Worm (Caenorhabditis elegans) whole organism, L3 larva: ENCODE measurements around the gene C01B10.3.

Experiments used
- R02D3.7 ChIP-seq: fragments of 150-350 bp; optimal IDR thresholded peaks from 2 replicates; lab custom pipeline; 2014; ENCODE audit warnings: missing biosample characterization, missing genetic modification characterization
- aly-2 ChIP-seq: fragments of 150-350 bp; optimal IDR thresholded peaks from 2 replicates; lab custom pipeline; 2014; ENCODE audit warnings: missing biosample characterization, missing genetic modification characterization
- ceh-16 ChIP-seq: sonication (generic microtip); optimal IDR thresholded peaks from 2 replicates; lab custom pipeline; 2017; ENCODE audit warnings: missing biosample characterization, missing genetic modification characterization
- ceh-28 ChIP-seq: fragments of 150-350 bp; optimal IDR thresholded peaks from 2 replicates; lab custom pipeline; 2014; ENCODE audit warnings: missing biosample characterization, missing genetic modification reagents, missing genetic modification characterization
- ceh-82 ChIP-seq: fragments of 150-350 bp; optimal IDR thresholded peaks from 2 replicates; lab custom pipeline; 2014; ENCODE audit warnings: missing biosample characterization, missing genetic modification characterization
- ceh-9 ChIP-seq: sonication (generic microtip); optimal IDR thresholded peaks from 2 replicates; lab custom pipeline; 2018; ENCODE audit warnings: missing biosample characterization, missing genetic modification characterization
- daf-12 ChIP-seq: fragments of 150-350 bp; optimal IDR thresholded peaks from 2 replicates; lab custom pipeline; 2014; ENCODE audit warnings: missing biosample characterization, missing genetic modification reagents, missing genetic modification characterization
- egl-27 ChIP-seq: sonication (generic microtip); optimal IDR thresholded peaks from 4 replicates; lab custom pipeline; 2017; ENCODE audit warnings: missing biosample characterization, missing genetic modification reagents, missing genetic modification characterization
- elt-2 ChIP-seq: sonication (generic microtip); optimal IDR thresholded peaks from 2 replicates; lab custom pipeline; 2016; ENCODE audit warnings: missing genetic modification reagents, mild to moderate bottlenecking, missing genetic modification characterization, missing compliant biosample characterization
- elt-3 ChIP-seq, 3 experiments: fragments of 150-350 bp in 1 of 3; sonication (generic microtip) in 2 of 3; optimal IDR thresholded peaks; 2 replicates in 2 of 3; 4 replicates in 1 of 3; lab custom pipeline; 2014 to 2017; ENCODE audit warnings: missing biosample characterization in 3 of 3, missing genetic modification characterization in 3 of 3
- fkh-2 ChIP-seq: fragments of 150-350 bp; optimal IDR thresholded peaks from 2 replicates; lab custom pipeline; 2014; ENCODE audit warnings: missing biosample characterization, missing genetic modification reagents, missing genetic modification characterization
- fos-1 ChIP-seq: fragments of 150-350 bp; optimal IDR thresholded peaks from 2 replicates; lab custom pipeline; 2014; ENCODE audit warnings: missing biosample characterization, missing genetic modification characterization
- hmg-11 ChIP-seq: sonication (generic microtip); optimal IDR thresholded peaks from 2 replicates; lab custom pipeline; 2016; ENCODE audit warnings: missing genetic modification characterization, missing compliant biosample characterization
- jun-1 ChIP-seq: fragments of 150-350 bp; optimal IDR thresholded peaks from 2 replicates; lab custom pipeline; 2014; ENCODE audit warnings: missing biosample characterization, missing genetic modification reagents, missing genetic modification characterization
- lin-15B ChIP-seq: fragments of 150-350 bp; optimal IDR thresholded peaks from 2 replicates; lab custom pipeline; 2014; ENCODE audit warnings: missing biosample characterization, missing genetic modification characterization
- mml-1 ChIP-seq: fragments of 150-350 bp; sonication (generic microtip); optimal IDR thresholded peaks from 3 replicates; lab custom pipeline; 2014; ENCODE audit warnings: missing biosample characterization, missing genetic modification characterization
- nfya-1 ChIP-seq: sonication (generic microtip); optimal IDR thresholded peaks from 2 replicates; lab custom pipeline; 2017; ENCODE audit warnings: missing genetic modification characterization, mild to moderate bottlenecking, missing compliant biosample characterization, antibody characterized with exemption, moderate library complexity; ENCODE audit not compliant: insufficient read depth
- nhr-11 ChIP-seq: fragments of 150-350 bp; optimal IDR thresholded peaks from 2 replicates; lab custom pipeline; 2014; ENCODE audit warnings: missing biosample characterization, missing genetic modification characterization
- nhr-23 ChIP-seq: fragments of 150-350 bp; optimal IDR thresholded peaks from 2 replicates; lab custom pipeline; 2014; ENCODE audit warnings: missing biosample characterization, missing genetic modification reagents, missing genetic modification characterization
- nhr-237 ChIP-seq: fragments of 150-350 bp; optimal IDR thresholded peaks from 2 replicates; lab custom pipeline; 2014; ENCODE audit warnings: missing biosample characterization, missing genetic modification characterization
- nhr-25 ChIP-seq: sonication (generic microtip); optimal IDR thresholded peaks from 2 replicates; lab custom pipeline; 2017; ENCODE audit warnings: missing biosample characterization, missing genetic modification characterization
- nhr-28 ChIP-seq: fragments of 150-350 bp; optimal IDR thresholded peaks from 2 replicates; lab custom pipeline; 2014; ENCODE audit warnings: missing biosample characterization, missing genetic modification characterization
- nhr-43 ChIP-seq: sonication (generic microtip); optimal IDR thresholded peaks from 2 replicates; lab custom pipeline; 2016; ENCODE audit warnings: mild to moderate bottlenecking, missing genetic modification characterization, missing compliant biosample characterization; ENCODE audit not compliant: poor library complexity, severe bottlenecking
- nhr-76 ChIP-seq: fragments of 150-350 bp; sonication (generic microtip); optimal IDR thresholded peaks from 5 replicates; lab custom pipeline; 2014; ENCODE audit warnings: missing biosample characterization, missing genetic modification characterization
- nhr-77 ChIP-seq: fragments of 150-350 bp; optimal IDR thresholded peaks from 2 replicates; lab custom pipeline; 2014; ENCODE audit warnings: missing biosample characterization, missing genetic modification characterization
- pha-4 ChIP-seq: fragments of 150-350 bp; optimal IDR thresholded peaks from 2 replicates; lab custom pipeline; 2014; ENCODE audit warnings: missing biosample characterization, missing genetic modification reagents, missing genetic modification characterization
- pqm-1 ChIP-seq: fragments of 150-350 bp; optimal IDR thresholded peaks from 2 replicates; lab custom pipeline; 2017; ENCODE audit warnings: missing biosample characterization, missing genetic modification characterization, inconsistent platforms
- sea-2 ChIP-seq: fragments of 150-350 bp; sonication (generic microtip); optimal IDR thresholded peaks from 4 replicates; lab custom pipeline; 2014; ENCODE audit warnings: missing biosample characterization, missing genetic modification reagents, missing genetic modification characterization
- skn-1 ChIP-seq: fragments of 150-350 bp; optimal IDR thresholded peaks from 2 replicates; lab custom pipeline; 2014; ENCODE audit warnings: missing biosample characterization, missing genetic modification characterization
- snpc-4 ChIP-seq: fragments of 150-350 bp; optimal IDR thresholded peaks from 2 replicates; lab custom pipeline; 2014; ENCODE audit warnings: missing biosample characterization, missing genetic modification characterization
- unc-39 ChIP-seq: sonication (generic microtip); optimal IDR thresholded peaks from 4 replicates; lab custom pipeline; 2017; ENCODE audit warnings: missing biosample characterization, missing genetic modification characterization
- ztf-11 ChIP-seq: fragments of 150-350 bp; optimal IDR thresholded peaks from 2 replicates; lab custom pipeline; 2014; ENCODE audit warnings: missing biosample characterization, missing genetic modification characterization
- ztf-4 ChIP-seq: fragments of 150-350 bp; optimal IDR thresholded peaks from 2 replicates; lab custom pipeline; 2014; ENCODE audit warnings: missing biosample characterization, missing genetic modification characterization

Gene C01B10.3

ce11 chrIV:6652479-6653022 is 31.4 kb upstream of the C01B10.3 start:
- TF ChIP-seq daf-12, result no peak
- no peak for TF ChIP-seq R02D3.7 (tag; lab: Kevin White, UChicago)
- peak; percentile 31 for TF ChIP-seq nhr-25 (tag; lab: Kevin White, UChicago)
- TF ChIP-seq aly-2, result no peak
- no peak for TF ChIP-seq nhr-23
- TF ChIP-seq egl-27, result no peak
- no peak for TF ChIP-seq elt-2
- TF ChIP-seq elt-3 (tag; optimal IDR thresholded peaks at IDR 0.05; lab: Kevin White, UChicago), result peak in 1 of 3 experiments; percentile 29
- TF ChIP-seq nhr-43, result peak; percentile 20
- TF ChIP-seq pqm-1, result no peak
- TF ChIP-seq fos-1 (tag; lab: Kevin White, UChicago), result no peak
- TF ChIP-seq ztf-11, result no peak
- TF ChIP-seq mml-1 (tag; lab: Kevin White, UChicago), result no peak
- no peak for TF ChIP-seq nhr-11 (tag; lab: Kevin White, UChicago)
- no peak for TF ChIP-seq nhr-76 (tag; lab: Kevin White, UChicago)
- TF ChIP-seq nhr-77 (tag; lab: Kevin White, UChicago), result no peak

ce11 chrIV:6648625-6649024 is 27.5 kb upstream of the C01B10.3 start:
- TF ChIP-seq fkh-2 (tag; lab: Kevin White, UChicago) (no peak), hmg-11 (peak; percentile 27), nfya-1 (peak; percentile 30), nhr-25 (tag; lab: Kevin White, UChicago) (peak; percentile 26)

DNA sequence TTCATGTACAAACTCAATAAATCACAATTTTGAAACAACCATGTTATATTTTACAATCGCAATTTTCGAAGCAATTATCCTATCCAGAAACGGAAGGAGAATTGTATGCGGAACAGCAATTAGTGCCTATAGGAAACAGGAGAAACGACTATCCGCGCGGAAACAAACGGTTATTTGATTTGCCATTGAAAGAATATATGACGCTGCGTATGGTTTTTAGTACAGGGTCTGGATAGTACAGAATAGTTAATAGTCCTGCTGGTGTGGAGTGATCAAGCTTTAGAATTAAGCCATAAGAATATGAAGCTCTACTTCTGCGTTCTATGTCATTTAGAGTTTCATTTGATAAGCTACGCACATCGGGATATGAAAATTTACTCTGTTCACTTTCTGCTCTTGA is 25.8 kb upstream of the C01B10.3 start:
- TF ChIP-seq nhr-11 (tag; lab: Kevin White, UChicago) (no peak), nhr-23 (no peak), nhr-28 (tag; lab: Kevin White, UChicago) (no peak), nhr-25 (tag; lab: Kevin White, UChicago) (no peak), R02D3.7 (tag; lab: Kevin White, UChicago) (no peak), ceh-16 (tag; lab: Kevin White, UChicago) (no peak), jun-1 (tag; lab: Kevin White, UChicago) (no peak), ceh-9 (tag; lab: Kevin White, UChicago) (no peak), nhr-237 (no peak), ceh-82 (tag; lab: Kevin White, UChicago) (no peak), snpc-4 (no peak), ztf-4 (tag; lab: Kevin White, UChicago) (no peak), nhr-77 (tag; lab: Kevin White, UChicago) (no peak), skn-1 (no peak), unc-39 (tag; lab: Kevin White, UChicago) (no peak), fkh-2 (tag; lab: Kevin White, UChicago) (no peak), ceh-28 (tag; lab: Kevin White, UChicago) (no peak), pha-4 (tag; lab: Kevin White, UChicago) (no peak), pqm-1 (no peak)

DNA sequence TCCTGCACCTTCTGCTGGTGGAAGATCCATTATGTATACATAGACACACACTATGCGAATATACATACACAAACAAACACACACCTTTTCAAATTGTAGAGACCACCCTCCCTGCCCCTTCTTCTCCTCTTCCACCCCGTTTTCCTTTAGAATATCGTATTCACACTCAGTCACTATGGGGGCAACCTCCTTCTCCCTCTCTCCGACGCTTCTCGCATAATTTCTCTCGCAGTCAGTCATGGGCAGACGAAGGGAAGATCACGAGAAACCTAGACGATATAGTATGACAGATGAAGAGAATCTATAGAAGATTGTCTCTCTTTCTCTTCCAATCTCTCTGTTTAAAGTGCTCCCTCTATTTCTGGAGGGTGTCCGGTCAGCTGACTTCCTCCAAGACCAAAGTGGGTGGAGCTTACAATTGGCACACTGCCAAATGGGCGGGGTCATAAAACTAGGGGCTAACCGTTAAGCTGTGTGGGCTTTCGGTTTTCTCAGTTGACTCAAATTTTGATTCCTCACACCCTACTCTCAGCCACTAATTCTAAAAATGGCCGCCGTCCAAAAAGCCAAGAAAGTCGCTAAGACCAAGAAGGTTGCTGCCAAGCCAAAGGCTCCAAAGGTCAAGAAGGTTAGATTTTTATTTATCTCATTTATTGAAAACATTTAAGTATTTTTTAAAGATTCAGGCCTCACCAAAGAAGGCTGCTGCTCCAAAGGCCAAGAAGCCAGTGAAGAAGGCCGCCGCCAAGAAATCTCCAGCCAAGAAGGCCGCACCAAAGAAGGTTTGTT is 24.9 kb upstream of the C01B10.3 start, which contains the start of gene hil-7:
Gene hil-7, plus strand, starts transcription at position 446 of the 789 bp plus-strand sequence.
- TF ChIP-seq sea-2 (GFP tag; lab: Kevin White, UChicago) (peak; percentile 24), nhr-77 (tag; lab: Kevin White, UChicago) (no peak), lin-15B (tag; lab: Kevin White, UChicago) (peak; percentile 3), nhr-25 (tag; lab: Kevin White, UChicago) (peak; percentile 27), jun-1 (tag; lab: Kevin White, UChicago) (peak; percentile 1), elt-2 (peak; percentile 30), pha-4 (tag; lab: Kevin White, UChicago) (peak; percentile 25), nhr-23 (peak; percentile 35), ceh-9 (tag; lab: Kevin White, UChicago) (no peak), nhr-11 (tag; lab: Kevin White, UChicago) (no peak), nfya-1 (peak; percentile 41)
